Worm (Caenorhabditis elegans): Measurements from ENCODE around the gene C54D10.4.

- TF ChIP-seq egl-27 (tag; optimal IDR thresholded peaks at IDR 0.05), result no peak
- TF ChIP-seq nhr-77 (tag; optimal IDR thresholded peaks at IDR 0.05), result no peak
- no peak for TF ChIP-seq nhr-237 (tag; optimal IDR thresholded peaks at IDR 0.05)
- no peak for TF ChIP-seq mdl-1 (tag; optimal IDR thresholded peaks at IDR 0.05)
- TF ChIP-seq ceh-82 (tag; optimal IDR thresholded peaks at IDR 0.05), result no peak
- TF ChIP-seq nfya-1 (tag; optimal IDR thresholded peaks at IDR 0.05; ENCODE audit: insufficient read depth), result no peak
- peak; percentile 17 for TF ChIP-seq pha-4 (tag; optimal IDR thresholded peaks at IDR 0.05)
- TF ChIP-seq aly-2 (tag; optimal IDR thresholded peaks at IDR 0.05), result no peak
- TF ChIP-seq pqm-1 (tag; optimal IDR thresholded peaks at IDR 0.05), result peak; percentile 68
- TF ChIP-seq daf-12 (tag; optimal IDR thresholded peaks at IDR 0.05), result no peak
- TF ChIP-seq nhr-23 (tag; optimal IDR thresholded peaks at IDR 0.05), result no peak
- TF ChIP-seq ztf-11 (tag; optimal IDR thresholded peaks at IDR 0.05), result no peak
- no peak for TF ChIP-seq nhr-28 (tag; optimal IDR thresholded peaks at IDR 0.05)
- TF ChIP-seq ztf-4 (tag; optimal IDR thresholded peaks at IDR 0.05), result no peak
Measured at ce11 chrV:12467755-12468154, 47.0 kb upstream of the C54D10.4 start.

Measured in whole organism, L3 larva.